Worm (Caenorhabditis elegans) whole organism, L2 larva: ENCODE data around the gene BE10.3.

ENCODE experiments used
- aly-2 ChIP-seq: fragments of 150-350 bp; optimal IDR thresholded peaks from 2 replicates; lab custom pipeline; 2014; ENCODE audit warnings: missing biosample characterization, missing genetic modification characterization
- ceh-16 ChIP-seq: fragments of 150-350 bp; optimal IDR thresholded peaks from 2 replicates; lab custom pipeline; 2014; ENCODE audit warnings: missing biosample characterization, missing genetic modification characterization
- nhr-23 ChIP-seq: fragments of 150-350 bp; optimal IDR thresholded peaks from 2 replicates; lab custom pipeline; 2014; ENCODE audit warnings: missing biosample characterization, missing genetic modification reagents, missing genetic modification characterization

DNA sequence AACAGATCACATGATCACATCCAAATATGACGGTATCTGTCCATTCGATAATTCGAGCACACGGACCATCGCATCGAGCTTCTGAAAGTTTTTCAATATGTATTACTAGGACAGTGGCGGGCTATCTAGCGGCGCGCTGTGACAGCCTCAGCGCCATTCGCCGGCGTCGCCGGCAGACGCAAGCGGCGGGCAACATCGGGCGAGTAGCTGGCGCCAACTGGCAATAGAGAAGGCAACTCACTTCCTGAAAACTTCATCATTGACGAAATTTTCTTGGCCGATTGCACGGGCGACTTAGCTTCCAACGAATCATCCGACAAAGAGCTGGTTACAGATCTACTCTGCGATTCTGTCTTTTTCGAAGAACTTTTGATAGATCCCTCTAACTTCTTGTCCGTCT is 19.6 kb upstream of the BE10.3 start:
- TF ChIP-seq aly-2 (tag; lab: Kevin White, UChicago) (no peak), nhr-23 (tag; lab: Kevin White, UChicago) (no peak), ceh-16 (tag; lab: Kevin White, UChicago) (no peak)
